Fruit fly (Drosophila melanogaster): Measurements from ENCODE around the gene CG14445.
A peak's percentile ranks its signal among the peaks of the same experiment; 100 is the strongest.

CG14445 gene

DNA sequence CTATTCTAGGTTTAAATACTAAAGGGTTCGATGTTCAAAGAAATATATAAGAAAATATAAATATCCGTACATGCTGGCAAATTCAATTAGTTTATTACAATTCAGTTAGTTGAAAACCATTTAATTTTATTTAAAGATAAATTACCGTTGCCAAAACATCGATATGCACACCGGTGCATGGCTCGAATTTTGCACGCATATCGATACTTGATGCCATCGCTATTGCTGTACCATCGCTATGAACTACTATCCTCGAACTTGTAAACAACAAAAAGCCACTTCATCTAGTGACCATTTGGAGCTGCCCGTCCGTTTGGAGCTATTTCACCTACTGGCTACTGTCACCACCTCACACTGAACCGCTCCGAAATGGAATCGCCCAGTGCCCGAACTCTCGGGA lies 23.8 kb downstream of the CG14445 start, which contains the start of gene Josd (continued):
- TF ChIP-seq Blimp-1 (GFP tag; optimal IDR thresholded peaks at IDR 0.05) (no peak), CG7357 (GFP tag; IDR thresholded peaks at IDR 0.05) (no peak), z (GFP tag; IDR thresholded peaks at IDR 0.05) (no peak), dm (GFP tag; optimal IDR thresholded peaks at IDR 0.05) (no peak), nerfin-1 (tag; optimal IDR thresholded peaks at IDR 0.05) (no peak), lab (GFP tag; optimal IDR thresholded peaks at IDR 0.05) (peak; percentile 1), bab2 (GFP tag; optimal IDR thresholded peaks at IDR 0.05) (no peak), nau (GFP tag; optimal IDR thresholded peaks at IDR 0.05) (no peak), CG4617 (GFP tag; optimal IDR thresholded peaks at IDR 0.05; ENCODE audit: borderline replicate concordance) (peak; percentile 26), CG12744 (GFP tag; optimal IDR thresholded peaks at IDR 0.05) (no peak), Taf1 (GFP tag; IDR thresholded peaks at IDR 0.05) (no peak), gsb (GFP tag; IDR thresholded peaks at IDR 0.05) (no peak), scrt (GFP tag; optimal IDR thresholded peaks at IDR 0.05) (no peak), CG6254 (GFP tag; optimal IDR thresholded peaks at IDR 0.05) (no peak), Hmr (GFP tag; optimal IDR thresholded peaks at IDR 0.05) (peak; percentile 27), zfh1 (GFP tag; IDR thresholded peaks at IDR 0.05) (no peak), fru (optimal IDR thresholded peaks at IDR 0.05) (no peak), jing (GFP tag; optimal IDR thresholded peaks at IDR 0.05) (no peak), sd (tag; optimal IDR thresholded peaks at IDR 0.05) (no peak), CG4424 (GFP tag; optimal IDR thresholded peaks at IDR 0.05) (no peak), CG13424 (tag; optimal IDR thresholded peaks at IDR 0.05) (no peak), Pdp1 (GFP tag; optimal IDR thresholded peaks at IDR 0.05) (no peak), Dbx (GFP tag; IDR thresholded peaks at IDR 0.05) (no peak), CG17359 (tag; optimal IDR thresholded peaks at IDR 0.05) (no peak), pros (GFP tag; optimal IDR thresholded peaks at IDR 0.05) (no peak), Mrtf (GFP tag; IDR thresholded peaks at IDR 0.05) (no peak), CG15011 (GFP tag; optimal IDR thresholded peaks at IDR 0.05) (no peak), tna (GFP tag; IDR thresholded peaks at IDR 0.05; ENCODE audit: partially characterized antibody) (peak; percentile 54), CG14050 (GFP tag; IDR thresholded peaks at IDR 0.05) (no peak), aop (GFP tag; IDR thresholded peaks at IDR 0.05) (no peak), CG9215 (GFP tag; IDR thresholded peaks at IDR 0.05) (no peak), CG13624 (GFP tag; optimal IDR thresholded peaks at IDR 0.05) (no peak), CG17829 (tag; optimal IDR thresholded peaks at IDR 0.05) (no peak), dimm (GFP tag; IDR thresholded peaks at IDR 0.05) (no peak), CkIIα-i1 (GFP tag; IDR thresholded peaks at IDR 0.05) (no peak), Bgb (GFP tag; IDR thresholded peaks at IDR 0.05; ENCODE audit: partially characterized antibody) (peak; percentile 86), CG11085 (GFP tag; IDR thresholded peaks at IDR 0.05) (no peak), CG31388 (GFP tag; optimal IDR thresholded peaks at IDR 0.05) (no peak), unc-4 (GFP tag; IDR thresholded peaks at IDR 0.05; ENCODE audit: partially characterized antibody) (peak; percentile 84), HHEX (GFP tag; optimal IDR thresholded peaks at IDR 0.05) (no peak), bsh (GFP tag; optimal IDR thresholded peaks at IDR 0.05) (no peak), Hr78 (GFP tag; optimal IDR thresholded peaks at IDR 0.05) (no peak), Nf-YB (GFP tag; optimal IDR thresholded peaks at IDR 0.05) (no peak), ash1 (GFP tag; optimal IDR thresholded peaks at IDR 0.05) (no peak), CoRest (tag; optimal IDR thresholded peaks at IDR 0.05) (no peak), luna (GFP tag; optimal IDR thresholded peaks at IDR 0.05) (no peak), otp (GFP tag; IDR thresholded peaks at IDR 0.05) (no peak), Ets97D (GFP tag; optimal IDR thresholded peaks at IDR 0.05) (peak; percentile 31), stwl (tag; optimal IDR thresholded peaks at IDR 0.05) (peak; percentile 48), CG14965 (GFP tag; optimal IDR thresholded peaks at IDR 0.05; ENCODE audit: borderline replicate concordance) (no peak), bcd (GFP tag; optimal IDR thresholded peaks at IDR 0.05) (no peak)

Data from whole organism, embryonic.